Worm (Caenorhabditis elegans): Measurements from ENCODE around the gene fipr-9.

The fipr-9 gene

DNA sequence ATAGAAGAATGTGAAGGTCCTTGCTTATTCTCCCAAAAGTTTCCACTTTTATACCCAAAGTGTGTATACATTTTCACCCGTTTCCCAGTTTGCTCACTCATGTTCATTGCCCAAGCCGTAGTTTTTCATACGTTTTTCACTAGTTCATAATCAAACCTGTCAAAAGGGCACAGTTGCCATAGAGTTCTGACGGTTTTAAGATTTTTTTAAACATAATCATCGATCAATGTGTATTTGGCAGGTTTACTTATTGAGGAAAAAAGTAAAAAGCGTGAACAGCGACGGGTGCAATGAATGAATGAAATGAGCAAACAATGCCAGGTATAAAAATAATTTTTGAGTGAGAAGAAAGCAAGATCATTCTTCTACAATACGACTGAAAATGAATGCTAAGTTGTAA is at the start of gene fipr-9, which contains the start of gene fipr-5:
TSS of gene fipr-9 (plus strand) at position 346 of the 400 bp plus-strand sequence.
TSS of gene fipr-5 (minus strand) at position 101 of the 400 bp plus-strand sequence.
- TF ChIP-seq ztf-16 (tag; optimal IDR thresholded peaks at IDR 0.05) (no peak), hlh-13 (GFP tag; optimal IDR thresholded peaks at IDR 0.05) (no peak), lim-6 (tag; optimal IDR thresholded peaks at IDR 0.05) (no peak), ceh-24 (tag; optimal IDR thresholded peaks at IDR 0.05) (no peak)

DNA sequence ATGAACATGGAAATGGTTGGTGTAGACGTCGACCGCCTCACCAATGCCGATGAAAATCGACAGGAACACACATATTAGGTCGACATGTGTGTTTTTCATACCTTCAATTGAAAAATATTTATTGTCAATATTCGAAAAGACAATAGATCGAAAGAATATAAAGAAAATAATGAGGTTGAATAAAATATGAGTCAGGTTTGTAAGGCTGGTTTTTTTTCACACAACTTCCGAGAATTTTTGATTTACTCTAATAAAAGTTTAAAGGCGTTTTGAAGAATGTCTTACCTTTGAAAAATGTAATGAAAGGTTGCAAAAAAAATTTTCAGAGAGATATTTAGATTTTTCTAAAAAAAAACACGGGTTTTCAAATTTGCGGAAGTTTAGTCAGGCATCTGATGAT is 47.8 kb upstream of the fipr-9 start, which contains the start of gene egl-3:
TSS of gene egl-3 (minus strand) at position 101 of the 400 bp plus-strand sequence.
- TF ChIP-seq ama-1 (optimal IDR thresholded peaks at IDR 0.05) (no peak), pqm-1 (tag; optimal IDR thresholded peaks at IDR 0.05) (no peak), zip-5 (tag; optimal IDR thresholded peaks at IDR 0.05) (no peak), ref-2 (tag; optimal IDR thresholded peaks at IDR 0.05) (no peak), C08G9.2 (tag; optimal IDR thresholded peaks at IDR 0.05) (no peak), unc-3 (GFP tag; conservative IDR thresholded peaks at IDR 0.05) (no peak), unc-3 (tag; optimal IDR thresholded peaks at IDR 0.05) (no peak), nhr-11 (tag; optimal IDR thresholded peaks at IDR 0.05) (no peak), ceh-18 (tag; optimal IDR thresholded peaks at IDR 0.05) (no peak), dmd-4 (tag; optimal IDR thresholded peaks at IDR 0.05; ENCODE audit: borderline replicate concordance) (no peak), npax-4 (tag; optimal IDR thresholded peaks at IDR 0.05) (no peak), hlh-15 (tag; optimal IDR thresholded peaks at IDR 0.05) (no peak), odd-2 (tag; optimal IDR thresholded peaks at IDR 0.05) (no peak), unc-86 (tag; optimal IDR thresholded peaks at IDR 0.05) (no peak)

DNA sequence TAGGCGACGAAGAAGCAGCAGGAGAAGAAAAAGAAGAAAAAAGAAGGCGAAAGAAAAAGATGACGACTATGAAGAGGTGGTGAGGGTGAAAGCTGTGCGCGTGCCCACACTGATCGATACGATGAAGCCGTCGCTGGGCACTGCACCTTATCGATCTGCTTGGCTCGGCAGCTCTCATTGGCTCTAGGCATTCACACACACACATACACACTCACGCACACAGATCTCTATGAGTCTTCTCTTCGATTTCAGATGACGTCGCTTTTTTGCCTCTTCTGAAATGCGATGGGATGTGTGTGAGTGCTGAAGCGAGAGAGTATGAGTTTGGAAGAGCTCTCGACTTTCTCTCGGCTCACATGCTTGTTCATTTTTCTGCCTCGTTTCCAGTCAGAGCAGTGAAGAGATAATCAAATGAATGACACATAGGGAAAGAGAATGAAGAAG is 46.8 kb upstream of the fipr-9 start:
- TF ChIP-seq tbx-2 (tag; optimal IDR thresholded peaks at IDR 0.05) (peak; percentile 37), sox-2 (GFP tag; IDR thresholded peaks at IDR 0.05) (no peak), ceh-48 (tag; optimal IDR thresholded peaks at IDR 0.05) (peak; percentile 99), ceh-14 (tag; optimal IDR thresholded peaks at IDR 0.05) (peak; percentile 83), ceh-18 (tag; optimal IDR thresholded peaks at IDR 0.05) (peak; percentile 41), fkh-10 (GFP tag; optimal IDR thresholded peaks at IDR 0.05) (no peak), hlh-30 (tag; optimal IDR thresholded peaks at IDR 0.05; ENCODE audit: insufficient read depth) (peak; percentile 66), unc-3 (GFP tag; conservative IDR thresholded peaks at IDR 0.05) (no peak), unc-3 (tag; optimal IDR thresholded peaks at IDR 0.05) (peak; percentile 32), pat-9 (tag; optimal IDR thresholded peaks at IDR 0.05) (no peak), lin-11 (tag; optimal IDR thresholded peaks at IDR 0.05) (no peak), ceh-31 (tag; optimal IDR thresholded peaks at IDR 0.05) (peak; percentile 82), nfya-1 (tag; optimal IDR thresholded peaks at IDR 0.05) (peak; percentile 96), unc-42 (tag; optimal IDR thresholded peaks at IDR 0.05) (peak; percentile 96), ceh-19 (GFP tag; optimal IDR thresholded peaks at IDR 0.05) (peak; percentile 31), pha-2 (tag; optimal IDR thresholded peaks at IDR 0.05) (no peak), ceh-34 (tag; optimal IDR thresholded peaks at IDR 0.05) (peak; percentile 24)

DNA sequence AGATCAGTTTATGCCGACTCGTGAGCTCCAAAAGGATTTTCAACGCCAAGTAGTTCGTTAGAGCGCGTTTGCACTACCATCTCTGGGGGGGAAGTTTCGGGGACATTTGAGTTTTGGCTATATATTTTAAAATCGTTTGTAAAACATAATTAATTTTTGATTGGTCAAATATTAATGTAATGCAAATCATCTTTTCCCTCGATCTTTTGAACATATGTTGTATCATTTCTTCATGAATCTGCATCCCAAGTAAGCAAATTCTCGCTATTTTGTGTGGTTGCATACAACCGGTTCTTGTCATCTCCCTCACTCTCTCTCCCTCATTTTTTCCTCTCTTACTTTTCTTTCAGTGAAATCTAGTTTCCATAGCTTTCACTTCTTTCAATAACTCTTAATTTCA is 43.3 kb upstream of the fipr-9 start:
- TF ChIP-seq ceh-31 (tag; optimal IDR thresholded peaks at IDR 0.05) (peak; percentile 94), pqm-1 (tag; optimal IDR thresholded peaks at IDR 0.05) (no peak), fkh-10 (GFP tag; optimal IDR thresholded peaks at IDR 0.05) (no peak), pros-1 (tag; optimal IDR thresholded peaks at IDR 0.05) (no peak), ceh-14 (tag; optimal IDR thresholded peaks at IDR 0.05) (peak; percentile 79), ztf-16 (tag; optimal IDR thresholded peaks at IDR 0.05) (no peak), lim-6 (tag; optimal IDR thresholded peaks at IDR 0.05) (no peak), T23F11.4 (GFP tag; optimal IDR thresholded peaks at IDR 0.05) (no peak), ama-1 (optimal IDR thresholded peaks at IDR 0.05) (no peak), hlh-30 (tag; optimal IDR thresholded peaks at IDR 0.05; ENCODE audit: insufficient read depth) (no peak), odd-2 (tag; optimal IDR thresholded peaks at IDR 0.05) (no peak), ceh-22 (tag; optimal IDR thresholded peaks at IDR 0.05) (no peak), che-1 (tag; optimal IDR thresholded peaks at IDR 0.05) (no peak), gmeb-2 (tag; optimal IDR thresholded peaks at IDR 0.05) (no peak), ahr-1 (tag; optimal IDR thresholded peaks at IDR 0.05) (peak; percentile 49), pag-3 (tag; optimal IDR thresholded peaks at IDR 0.05; ENCODE audit: borderline replicate concordance) (no peak), ets-4 (tag; optimal IDR thresholded peaks at IDR 0.05) (peak; percentile 73), fax-1 (tag; optimal IDR thresholded peaks at IDR 0.05) (peak; percentile 39), ceh-6 (GFP tag; optimal IDR thresholded peaks at IDR 0.05) (no peak), ceh-19 (GFP tag; optimal IDR thresholded peaks at IDR 0.05) (no peak), ceh-48 (tag; optimal IDR thresholded peaks at IDR 0.05) (peak; percentile 37), ttx-3 (tag; optimal IDR thresholded peaks at IDR 0.05) (no peak), eyg-1 (tag; optimal IDR thresholded peaks at IDR 0.05) (no peak), Y22D7AL.16 (tag; optimal IDR thresholded peaks at IDR 0.05) (no peak), unc-42 (tag; optimal IDR thresholded peaks at IDR 0.05) (peak; percentile 19), nhr-11 (tag; optimal IDR thresholded peaks at IDR 0.05) (no peak), unc-55 (GFP tag; optimal IDR thresholded peaks at IDR 0.05) (no peak), ref-2 (tag; optimal IDR thresholded peaks at IDR 0.05) (peak; percentile 85), unc-86 (tag; optimal IDR thresholded peaks at IDR 0.05) (no peak), ceh-24 (tag; optimal IDR thresholded peaks at IDR 0.05) (no peak)

Measured in whole organism, late embryonic.